Fruit fly (Drosophila melanogaster) whole organism, wandering third instar larva: ENCODE results near the gene CG4615.

Experiments used
- Abd-B ChIP-seq: fragments of >200 bp; optimal IDR thresholded peaks from 2 replicates; lab custom pipeline; 2017; ENCODE audit warnings: missing biosample characterization, missing genetic modification characterization
- CG9705 ChIP-seq: fragments of 200-800 bp; sonication (Bioruptor generic); optimal IDR thresholded peaks from 2 replicates; lab custom pipeline; 2018; ENCODE audit warnings: missing biosample characterization, mild to moderate bottlenecking, missing genetic modification characterization
- CrebA ChIP-seq: fragments of 200-800 bp; sonication (Bioruptor generic); optimal IDR thresholded peaks from 2 replicates; lab custom pipeline; 2016; ENCODE audit warnings: missing biosample characterization, mild to moderate bottlenecking, missing genetic modification characterization, borderline replicate concordance
- Dfd ChIP-seq: fragments of >200 bp; optimal IDR thresholded peaks from 2 replicates; lab custom pipeline; 2017; ENCODE audit warnings: missing biosample characterization, missing genetic modification characterization
- Dif ChIP-seq: fragments of 200-275, 200-300 bp; sonication (Bioruptor generic); optimal IDR thresholded peaks from 2 replicates; lab custom pipeline; 2018; ENCODE audit warnings: missing biosample characterization, missing genetic modification characterization; ENCODE audit not compliant: partially characterized antibody
- GATAd ChIP-seq: sonication (Bioruptor generic); optimal IDR thresholded peaks from 2 replicates; lab custom pipeline; 2016; ENCODE audit warnings: missing biosample characterization, missing genetic modification characterization
- HLH106 ChIP-seq: fragments of 200-800 bp; optimal IDR thresholded peaks from 3 replicates; lab custom pipeline; 2019; ENCODE audit warnings: missing biosample characterization, mild to moderate bottlenecking, missing genetic modification characterization, moderate library complexity
- Hnf4 ChIP-seq: fragments of 200-800 bp; sonication (Bioruptor generic); optimal IDR thresholded peaks from 2 replicates; lab custom pipeline; 2016; ENCODE audit warnings: missing biosample characterization, mild to moderate bottlenecking, missing genetic modification characterization
- Hr83 ChIP-seq: fragments of 200-300 bp; sonication (Bioruptor generic); optimal IDR thresholded peaks from 2 replicates; lab custom pipeline; 2016; ENCODE audit warnings: missing biosample characterization, mild to moderate bottlenecking, missing genetic modification characterization, moderate library complexity; ENCODE audit not compliant: poor library complexity, severe bottlenecking
- Mio ChIP-seq: sonication (Bioruptor generic); optimal IDR thresholded peaks from 2 replicates; lab custom pipeline; 2016; ENCODE audit warnings: missing biosample characterization, missing genetic modification characterization
- OdsH ChIP-seq: fragments of 200-800 bp; sonication (Bioruptor generic); optimal IDR thresholded peaks from 2 replicates; lab custom pipeline; 2016; ENCODE audit warnings: missing biosample characterization, mild to moderate bottlenecking, missing genetic modification characterization
- Rel ChIP-seq, 2 experiments: fragments of 200-800 bp; sonication (Bioruptor generic) in 1 of 2; optimal IDR thresholded peaks; 2 replicates in 1 of 2; 3 replicates in 1 of 2; lab custom pipeline; 2016 to 2019; ENCODE audit warnings: mild to moderate bottlenecking in 2 of 2, missing biosample characterization in 2 of 2, missing genetic modification characterization in 2 of 2, moderate library complexity in 1 of 2
- Sp1 ChIP-seq: fragments of 200-800 bp; sonication (Bioruptor generic); optimal IDR thresholded peaks from 3 replicates; lab custom pipeline; 2019; ENCODE audit warnings: missing biosample characterization, mild to moderate bottlenecking, missing genetic modification characterization, moderate library complexity
- Vsx2 ChIP-seq: fragments of 200-300, 225-300 bp; sonication (Bioruptor generic); optimal IDR thresholded peaks from 2 replicates; lab custom pipeline; 2018; ENCODE audit warnings: missing biosample characterization, missing genetic modification characterization; ENCODE audit not compliant: partially characterized antibody
- br ChIP-seq: fragments of 200-800 bp; sonication (Bioruptor generic); optimal IDR thresholded peaks from 2 replicates; lab custom pipeline; 2016; ENCODE audit warnings: missing biosample characterization, missing genetic modification characterization
- fru ChIP-seq: fragments of 200-800 bp; sonication (Bioruptor generic); optimal IDR thresholded peaks from 3 replicates; lab custom pipeline; 2016; ENCODE audit warnings: missing biosample characterization, mild to moderate bottlenecking, missing genetic modification characterization
- h ChIP-seq: fragments of 200-800 bp; sonication (Bioruptor generic); optimal IDR thresholded peaks from 3 replicates; lab custom pipeline; 2016; ENCODE audit warnings: missing biosample characterization, mild to moderate bottlenecking, missing genetic modification characterization
- pan ChIP-seq: fragments of >200 bp; optimal IDR thresholded peaks from 2 replicates; lab custom pipeline; 2017
- psq ChIP-seq: fragments of 200-800 bp; sonication (Bioruptor generic); optimal IDR thresholded peaks from 3 replicates; lab custom pipeline; 2017; ENCODE audit warnings: missing biosample characterization, mild to moderate bottlenecking, missing genetic modification characterization, moderate library complexity
- sage ChIP-seq: fragments of 200-800 bp; sonication (Bioruptor generic); optimal IDR thresholded peaks from 2 replicates; lab custom pipeline; 2016; ENCODE audit warnings: missing biosample characterization, mild to moderate bottlenecking, missing genetic modification characterization
- usp ChIP-seq: fragments of >200 bp; optimal IDR thresholded peaks from 2 replicates; lab custom pipeline; 2017; ENCODE audit warnings: missing biosample characterization, missing genetic modification characterization
- woc ChIP-seq: sonication (Bioruptor generic); optimal IDR thresholded peaks from 2 replicates; lab custom pipeline; 2016; ENCODE audit warnings: missing biosample characterization, mild to moderate bottlenecking, missing genetic modification characterization

The CG4615 gene

DNA sequence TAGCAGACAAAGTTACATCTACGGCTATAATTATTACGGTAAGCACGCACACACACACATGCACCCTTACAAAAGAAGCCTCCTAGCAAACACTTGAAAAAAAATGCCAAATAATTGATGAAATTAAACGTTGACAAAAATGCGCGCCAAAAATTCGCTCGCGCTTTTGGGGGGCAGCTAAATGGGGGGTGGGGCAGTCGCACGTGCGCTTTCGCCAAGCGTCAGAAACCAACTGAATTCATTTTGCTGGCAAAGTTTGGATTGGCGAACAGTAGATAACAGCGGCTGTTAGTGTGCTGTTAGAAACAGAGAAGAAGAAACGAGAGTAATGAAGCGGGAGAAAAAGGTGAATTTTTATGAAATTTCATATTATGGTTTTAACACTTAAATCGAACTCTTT, 36.3 kb downstream of the CG4615 start, which contains the start of gene CG12541:
TSS of gene CG12541 (minus strand) at position 218 of the 400 bp plus-strand sequence.
- TF ChIP-seq pan (lab: Kevin White, UChicago) (no peak), fru (GFP tag; lab: Kevin White, UChicago) (no peak), Vsx2 (GFP tag; lab: Kevin White, UChicago) (no peak), usp (no peak), Abd-B (GFP tag; lab: Kevin White, UChicago) (no peak), GATAd (GFP tag; lab: Kevin White, UChicago) (no peak), Mio (no peak), Dfd (GFP tag; lab: Kevin White, UChicago) (no peak), Sp1 (GFP tag; lab: Kevin White, UChicago) (no peak)

DNA sequence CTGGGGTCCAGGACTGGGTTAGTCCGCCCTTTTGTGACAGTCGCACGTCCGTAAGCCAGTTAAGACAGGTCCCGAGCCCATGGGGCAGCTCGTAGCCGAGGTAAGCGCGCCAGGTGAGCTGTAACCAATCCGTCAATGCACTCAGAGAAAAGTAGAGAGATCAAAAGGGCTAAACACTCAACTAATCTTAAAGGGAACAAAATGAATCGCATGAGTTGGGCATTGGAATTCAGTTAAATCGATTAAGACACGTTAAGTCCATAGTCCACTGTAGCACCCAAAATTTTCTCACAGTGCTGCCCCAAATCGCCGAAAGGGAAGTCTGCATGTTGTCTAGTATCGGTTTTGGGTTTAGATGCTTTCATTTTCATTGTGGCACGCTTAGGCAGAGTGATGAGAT, 38.5 kb downstream of the CG4615 start:
- no peak for TF ChIP-seq Dif (GFP tag; lab: Kevin White, UChicago)
- no peak for TF ChIP-seq Rel (GFP tag; optimal IDR thresholded peaks at IDR 0.05; lab: Kevin White, UChicago)
- TF ChIP-seq Rel (tag; optimal IDR thresholded peaks at IDR 0.05; lab: Kevin White, UChicago), result no peak
- no peak for TF ChIP-seq Sp1 (GFP tag; lab: Kevin White, UChicago)
- TF ChIP-seq usp, result no peak
- no peak for TF ChIP-seq Vsx2 (GFP tag; lab: Kevin White, UChicago)
- TF ChIP-seq sage, result no peak
- no peak for TF ChIP-seq br
- TF ChIP-seq Dfd (GFP tag; lab: Kevin White, UChicago), result no peak
- TF ChIP-seq Mio, result no peak
- TF ChIP-seq CG9705, result no peak

DNA sequence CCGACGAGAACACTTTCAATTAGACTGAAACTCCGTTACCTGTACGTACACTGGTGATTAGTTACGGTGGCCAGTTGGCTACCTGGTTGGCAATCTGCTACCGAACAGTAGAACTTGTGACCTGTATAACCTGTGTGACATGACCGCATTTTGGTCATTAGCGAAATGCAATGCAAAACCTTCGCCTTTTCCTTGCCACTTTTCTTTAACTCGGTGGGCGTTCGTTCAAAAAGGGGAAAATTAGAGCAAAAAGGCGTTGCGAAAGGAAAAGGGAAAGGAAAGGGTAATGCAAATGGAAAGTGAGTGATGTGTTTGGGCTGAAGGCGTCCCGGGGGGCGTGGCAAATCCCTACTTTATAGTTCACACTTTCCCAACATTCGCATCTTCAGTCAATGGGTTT, 43.1 kb downstream of the CG4615 start:
- TF ChIP-seq h (GFP tag; lab: Kevin White, UChicago) (no peak), pan (lab: Kevin White, UChicago) (no peak), fru (GFP tag; lab: Kevin White, UChicago) (no peak), CrebA (GFP tag; lab: Kevin White, UChicago) (no peak), Sp1 (GFP tag; lab: Kevin White, UChicago) (no peak), woc (no peak), OdsH (no peak), Hnf4 (GFP tag; lab: Kevin White, UChicago) (no peak)

DNA sequence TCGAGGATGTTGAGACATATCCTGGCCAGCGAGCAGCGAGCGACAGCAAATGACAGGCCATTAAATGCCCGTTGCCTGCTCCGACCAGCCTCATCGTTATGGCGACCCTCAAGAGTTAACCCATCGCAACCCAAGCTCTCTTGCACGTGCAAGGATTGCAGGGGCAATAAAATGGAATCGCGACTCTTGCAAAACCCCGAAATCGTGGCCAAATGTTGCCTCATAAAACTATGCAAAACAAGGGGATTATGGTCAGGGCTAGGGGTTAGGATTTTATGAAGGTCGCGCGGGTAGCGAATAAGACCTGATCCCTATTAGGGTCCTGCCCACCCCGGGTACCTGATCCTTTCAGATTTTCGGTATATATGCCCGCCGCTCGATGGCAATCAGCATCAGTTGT, 53.0 kb downstream of the CG4615 start, which contains the start of gene nullo:
TSS of gene nullo (plus strand) at position 390 of the 400 bp plus-strand sequence.
- no peak for TF ChIP-seq HLH106 (tag; lab: Kevin White, UChicago)
- no peak for TF ChIP-seq Dfd (GFP tag; lab: Kevin White, UChicago)
- TF ChIP-seq Hr83 (GFP tag; lab: Kevin White, UChicago), result no peak
- no peak for TF ChIP-seq h (GFP tag; lab: Kevin White, UChicago)
- TF ChIP-seq psq (GFP tag; lab: Kevin White, UChicago), result no peak
- TF ChIP-seq Hnf4 (GFP tag; lab: Kevin White, UChicago), result no peak
- no peak for TF ChIP-seq OdsH
